Fruit fly (Drosophila melanogaster): ENCODE data around the gene Kap-alpha3.

Kap-alpha3 gene

dm6 chr3R:9586663-9587248, 9.2 kb upstream of the Kap-alpha3 start, which contains the start of gene P58IPK (continued):
- TF ChIP-seq tup (GFP tag; optimal IDR thresholded peaks at IDR 0.05) (no peak), CG4707 (GFP tag; optimal IDR thresholded peaks at IDR 0.05) (no peak), CG8765 (GFP tag; IDR thresholded peaks at IDR 0.05) (no peak), zen (tag; optimal IDR thresholded peaks at IDR 0.05) (no peak), CG1233 (GFP tag; optimal IDR thresholded peaks at IDR 0.05) (peak; percentile 16), Aef1 (GFP tag; IDR thresholded peaks at IDR 0.05) (peak; percentile 32; the same call in 2 of the 3 replicates), CG13894 (tag; optimal IDR thresholded peaks at IDR 0.05) (peak; percentile 77), ci (GFP tag; IDR thresholded peaks at IDR 0.05) (peak; percentile 66; the same call in 2 of the 3 replicates), Dfd (GFP tag; optimal IDR thresholded peaks at IDR 0.05) (no peak), dpn (GFP tag; optimal IDR thresholded peaks at IDR 0.05) (peak; percentile 75 to 79), CG8359 (GFP tag; optimal IDR thresholded peaks at IDR 0.05; ENCODE audit: borderline replicate concordance) (no peak), CG5245 (GFP tag; optimal IDR thresholded peaks at IDR 0.05) (peak; percentile 30), onecut (GFP tag; IDR thresholded peaks at IDR 0.05) (no peak), CG7839 (tag; optimal IDR thresholded peaks at IDR 0.05) (peak; percentile 50), CG5953 (GFP tag; IDR thresholded peaks at IDR 0.05) (no peak), Optix (GFP tag; IDR thresholded peaks at IDR 0.05) (peak; percentile 65; the same call in 2 of the 3 replicates), CG6791 (GFP tag; IDR thresholded peaks at IDR 0.05; ENCODE audit: partially characterized antibody) (peak; percentile 96), stc (GFP tag; IDR thresholded peaks at IDR 0.05) (no peak; the same call in 1 of the 2 replicates), vfl (GFP tag; optimal IDR thresholded peaks at IDR 0.05) (peak; percentile 65), CG3995 (GFP tag; optimal IDR thresholded peaks at IDR 0.05) (peak; percentile 100), GATAe (GFP tag; conservative IDR thresholded peaks at IDR 0.05) (no peak), so (GFP tag; IDR thresholded peaks at IDR 0.05) (no peak), crp (GFP tag; optimal IDR thresholded peaks at IDR 0.05) (peak in 1 of 2 experiments; percentile 52), CG17568 (GFP tag; optimal IDR thresholded peaks at IDR 0.05) (no peak), luna (GFP tag; optimal IDR thresholded peaks at IDR 0.05) (no peak), ara (GFP tag; IDR thresholded peaks at IDR 0.05) (no peak), CG1792 (GFP tag; optimal IDR thresholded peaks at IDR 0.05) (peak; percentile 53), CG10267 (tag; optimal IDR thresholded peaks at IDR 0.05) (peak; percentile 68), cwo (GFP tag; optimal IDR thresholded peaks at IDR 0.05) (no peak), wor (GFP tag; IDR thresholded peaks at IDR 0.05) (no peak), salm (tag; optimal IDR thresholded peaks at IDR 0.05) (no peak), pros (GFP tag; optimal IDR thresholded peaks at IDR 0.05) (no peak), TFAM (GFP tag; optimal IDR thresholded peaks at IDR 0.05) (no peak), Mad (GFP tag; optimal IDR thresholded peaks at IDR 0.05) (peak; percentile 83), Poxn (GFP tag; IDR thresholded peaks at IDR 0.05) (no peak), schlank (tag; optimal IDR thresholded peaks at IDR 0.05) (peak; percentile 25), Meics (GFP tag; optimal IDR thresholded peaks at IDR 0.05) (peak; percentile 56), CG16813 (GFP tag; IDR thresholded peaks at IDR 0.05; ENCODE audit: partially characterized antibody) (peak; percentile 97), Dll (GFP tag; IDR thresholded peaks at IDR 0.05; ENCODE audit: partially characterized antibody) (peak; percentile 94), da (GFP tag; optimal IDR thresholded peaks at IDR 0.05) (peak; percentile 34), lola (GFP tag; optimal IDR thresholded peaks at IDR 0.05) (peak in 1 of 3 experiments; percentile 46), Hr3 (GFP tag; optimal IDR thresholded peaks at IDR 0.05) (peak; percentile 46), CG4424 (GFP tag; optimal IDR thresholded peaks at IDR 0.05) (peak; percentile 51), CG2712 (tag; optimal IDR thresholded peaks at IDR 0.05) (peak; percentile 66), dysf (GFP tag; IDR thresholded peaks at IDR 0.05) (peak; percentile 54; the same call in 2 of the 3 replicates), CG17802 (tag; optimal IDR thresholded peaks at IDR 0.05) (peak; percentile 76), Dref (GFP tag; IDR thresholded peaks at IDR 0.05) (peak; percentile 65), CG42726 (GFP tag; IDR thresholded peaks at IDR 0.05; ENCODE audit: partially characterized antibody) (peak; percentile 96), Gsc (GFP tag; IDR thresholded peaks at IDR 0.05) (no peak)

All from whole organism, embryonic.